Fruit fly (Drosophila melanogaster) whole organism, prepupa: ENCODE measurements around the gene ChT.

Experiments
- Blimp-1 ChIP-seq: fragments of 200-800 bp; sonication (Bioruptor generic); optimal IDR thresholded peaks from 3 replicates; lab custom pipeline; 2017; ENCODE audit warnings: missing biosample characterization, missing genetic modification characterization, mild to moderate bottlenecking, moderate library complexity, missing genetic modification reagents
- CG10631 ChIP-seq: fragments of 200-800 bp; sonication (Bioruptor generic); optimal IDR thresholded peaks from 2 replicates; lab custom pipeline; 2016; ENCODE audit warnings: missing biosample characterization, missing genetic modification characterization
- CG10669 ChIP-seq: fragments of 200-800 bp; sonication (Bioruptor generic); optimal IDR thresholded peaks from 3 replicates; lab custom pipeline; 2018; ENCODE audit warnings: missing biosample characterization, mild to moderate bottlenecking, missing genetic modification characterization, moderate library complexity
- CG11294 ChIP-seq: fragments of 200-800 bp; sonication (Bioruptor generic); IDR thresholded peaks from 2 replicates; pipeline ENCODE4 v1.3.6; 2022; ENCODE audit warnings: missing biosample characterization, missing genetic modification characterization
- CG11762 ChIP-seq: fragments of 200-800 bp; sonication (Bioruptor generic); optimal IDR thresholded peaks from 3 replicates; lab custom pipeline; 2016; ENCODE audit warnings: missing biosample characterization, missing genetic modification characterization; ENCODE audit not compliant: insufficient read depth
- CG15336 ChIP-seq: fragments of 200-800 bp; sonication (Bioruptor generic); IDR thresholded peaks from 2 replicates; pipeline ENCODE4 v1.3.6; 2022; ENCODE audit warnings: missing biosample characterization, missing genetic modification characterization
- CG16779 ChIP-seq: fragments of 200-800 bp; sonication (Bioruptor generic); optimal IDR thresholded peaks from 3 replicates; lab custom pipeline; 2017; ENCODE audit warnings: missing biosample characterization, mild to moderate bottlenecking, missing genetic modification characterization
- CG3032 ChIP-seq: fragments of 200-800 bp; optimal IDR thresholded peaks from 2 replicates; lab custom pipeline; 2019; ENCODE audit warnings: missing biosample characterization, mild to moderate bottlenecking, missing genetic modification characterization, moderate library complexity
- CG32006 ChIP-seq: fragments of 200-800 bp; sonication (Bioruptor generic); optimal IDR thresholded peaks from 3 replicates; lab custom pipeline; 2017; ENCODE audit warnings: missing biosample characterization, mild to moderate bottlenecking, missing genetic modification characterization
- CG34406 ChIP-seq: fragments of 200-800 bp; sonication (Bioruptor generic); optimal IDR thresholded peaks from 3 replicates; lab custom pipeline; 2016; ENCODE audit warnings: missing biosample characterization, missing genetic modification characterization
- CG3919 ChIP-seq: fragments of 200-800 bp; sonication (Bioruptor generic); optimal IDR thresholded peaks from 3 replicates; lab custom pipeline; 2016; ENCODE audit warnings: missing biosample characterization, missing genetic modification characterization
- CG4318 ChIP-seq: fragments of 200-800 bp; sonication (Bioruptor generic); optimal IDR thresholded peaks from 3 replicates; lab custom pipeline; 2017; ENCODE audit warnings: missing biosample characterization, mild to moderate bottlenecking, missing genetic modification characterization
- CG6276 ChIP-seq: fragments of 200-800 bp; sonication (Bioruptor generic); optimal IDR thresholded peaks from 2 replicates; lab custom pipeline; 2017; ENCODE audit warnings: missing biosample characterization, mild to moderate bottlenecking, missing genetic modification characterization
- CG6792 ChIP-seq: fragments of 200-800 bp; sonication (Bioruptor generic); optimal IDR thresholded peaks from 3 replicates; lab custom pipeline; 2016; ENCODE audit warnings: missing biosample characterization, missing genetic modification characterization
- CG6854 ChIP-seq: fragments of 200-800 bp; sonication (Bioruptor generic); optimal IDR thresholded peaks from 2 replicates; lab custom pipeline; 2017; ENCODE audit warnings: missing biosample characterization, mild to moderate bottlenecking, missing genetic modification characterization
- CG8119 ChIP-seq: fragments of 200-800 bp; sonication (Bioruptor generic); IDR thresholded peaks from 3 replicates; pipeline ENCODE4 v1.3.6; 2022; ENCODE audit warnings: missing biosample characterization, missing genetic modification characterization
- CG9139 ChIP-seq: fragments of 200-800 bp; sonication (Bioruptor generic); optimal IDR thresholded peaks from 3 replicates; lab custom pipeline; 2017; ENCODE audit warnings: missing biosample characterization, mild to moderate bottlenecking, missing genetic modification characterization
- Eip75B ChIP-seq: fragments of 200-800 bp; sonication (Bioruptor generic); optimal IDR thresholded peaks from 3 replicates; lab custom pipeline; 2016; ENCODE audit warnings: missing biosample characterization, missing genetic modification characterization
- Eip78C ChIP-seq: fragments of 200-800 bp; sonication (Bioruptor generic); peaks from one replicate; lab custom pipeline; 2016; ENCODE audit warnings: missing biosample characterization, missing genetic modification characterization
- Eip93F ChIP-seq: fragments of 200-800 bp; sonication (Bioruptor generic); optimal IDR thresholded peaks from 2 replicates; lab custom pipeline; 2016; ENCODE audit warnings: missing biosample characterization, mild to moderate bottlenecking, missing genetic modification characterization
- Hr38 ChIP-seq: sonication (Bioruptor generic); optimal IDR thresholded peaks from 2 replicates; lab custom pipeline; 2016; ENCODE audit warnings: missing biosample characterization, missing genetic modification characterization
- Hr4 ChIP-seq: fragments of 200-800 bp; sonication (Bioruptor generic); optimal IDR thresholded peaks from 3 replicates; lab custom pipeline; 2016; ENCODE audit warnings: missing biosample characterization, missing genetic modification characterization
- Lpt ChIP-seq: fragments of 200-800 bp; sonication (Bioruptor generic); optimal IDR thresholded peaks from 3 replicates; lab custom pipeline; 2016; ENCODE audit warnings: missing biosample characterization, missing genetic modification characterization
- Met ChIP-seq: fragments of 200-800 bp; sonication (Bioruptor generic); optimal IDR thresholded peaks from 3 replicates; lab custom pipeline; 2016; ENCODE audit warnings: missing biosample characterization, missing genetic modification characterization
- OdsH ChIP-seq: fragments of 200-800 bp; sonication (Bioruptor generic); optimal IDR thresholded peaks from 3 replicates; lab custom pipeline; 2016; ENCODE audit warnings: missing biosample characterization, missing genetic modification characterization
- Smox ChIP-seq: fragments of 200-800 bp; sonication (Bioruptor generic); optimal IDR thresholded peaks from 3 replicates; lab custom pipeline; 2016; ENCODE audit warnings: missing biosample characterization, missing genetic modification characterization
- Sox102F ChIP-seq: fragments of 200-800 bp; sonication (Bioruptor generic); optimal IDR thresholded peaks from 2 replicates; lab custom pipeline; 2016; ENCODE audit warnings: missing biosample characterization, mild to moderate bottlenecking, missing genetic modification characterization
- Sox14 ChIP-seq: fragments of 200-800 bp; sonication (Bioruptor generic); optimal IDR thresholded peaks from 3 replicates; lab custom pipeline; 2016; ENCODE audit warnings: missing biosample characterization, missing genetic modification characterization
- achi ChIP-seq: fragments of 200-800 bp; sonication (Bioruptor generic); optimal IDR thresholded peaks from 3 replicates; lab custom pipeline; 2016; ENCODE audit warnings: missing biosample characterization, missing genetic modification characterization
- acj6 ChIP-seq: fragments of 200-800 bp; sonication (Bioruptor generic); optimal IDR thresholded peaks from 3 replicates; lab custom pipeline; 2016; ENCODE audit warnings: missing biosample characterization, missing genetic modification characterization
- dac ChIP-seq: fragments of 200-800 bp; sonication (Bioruptor generic); optimal IDR thresholded peaks from 2 replicates; lab custom pipeline; 2017; ENCODE audit warnings: missing biosample characterization, mild to moderate bottlenecking, missing genetic modification characterization
- dsx ChIP-seq: fragments of 200-800 bp; optimal IDR thresholded peaks from 3 replicates; lab custom pipeline; 2019; ENCODE audit warnings: missing biosample characterization, mild to moderate bottlenecking, missing genetic modification characterization, moderate library complexity; ENCODE audit not compliant: poor library complexity, severe bottlenecking
- eg ChIP-seq: fragments of 200-800 bp; sonication (Bioruptor generic); IDR thresholded peaks from 3 replicates; pipeline ENCODE4 v1.3.6; 2022; ENCODE audit warnings: missing biosample characterization, missing genetic modification characterization
- esn ChIP-seq: fragments of 200-800 bp; sonication (Bioruptor generic); optimal IDR thresholded peaks from 2 replicates; lab custom pipeline; 2016; ENCODE audit warnings: missing biosample characterization, mild to moderate bottlenecking, missing genetic modification characterization, moderate library complexity
- fd85E ChIP-seq: fragments of 200-800 bp; sonication (Bioruptor generic); optimal IDR thresholded peaks from 3 replicates; lab custom pipeline; 2016; ENCODE audit warnings: missing biosample characterization, missing genetic modification characterization
- fkh ChIP-seq: fragments of 200-800 bp; sonication (Bioruptor generic); optimal IDR thresholded peaks from 3 replicates; lab custom pipeline; 2017; ENCODE audit warnings: missing biosample characterization, mild to moderate bottlenecking, missing genetic modification characterization, moderate library complexity
- lz ChIP-seq: fragments of 200-800 bp; sonication (Bioruptor generic); optimal IDR thresholded peaks from 3 replicates; lab custom pipeline; 2016; ENCODE audit warnings: missing biosample characterization, missing genetic modification characterization
- net ChIP-seq: fragments of 200-800 bp; sonication (Bioruptor generic); optimal IDR thresholded peaks from 3 replicates; lab custom pipeline; 2016; ENCODE audit warnings: missing biosample characterization, missing genetic modification characterization
- pdm3 ChIP-seq: fragments of 200-800 bp; sonication (Bioruptor generic); optimal IDR thresholded peaks from 3 replicates; lab custom pipeline; 2016; ENCODE audit warnings: missing biosample characterization, missing genetic modification characterization
- salr ChIP-seq, 2 experiments: fragments of 200-800 bp; sonication (Bioruptor generic); optimal IDR thresholded peaks; 3 replicates each; lab custom pipeline; 2016 to 2018; ENCODE audit warnings: missing biosample characterization in 2 of 2, missing genetic modification characterization in 2 of 2, mild to moderate bottlenecking in 1 of 2
- spab ChIP-seq: fragments of 200-800 bp; sonication (Bioruptor generic); optimal IDR thresholded peaks from 2 replicates; lab custom pipeline; 2017; ENCODE audit warnings: missing biosample characterization, mild to moderate bottlenecking, missing genetic modification characterization, missing genetic modification reagents
- ss ChIP-seq, 2 experiments: fragments of 200-800 bp; sonication (Bioruptor generic); optimal IDR thresholded peaks; 2 replicates in 1 of 2; 3 replicates in 1 of 2; lab custom pipeline; 2017 to 2018; ENCODE audit warnings: mild to moderate bottlenecking in 2 of 2, missing biosample characterization in 2 of 2, missing genetic modification characterization in 2 of 2, moderate library complexity in 1 of 2
- svp ChIP-seq: fragments of 200-800 bp; sonication (Bioruptor generic); peaks from one replicate; lab custom pipeline; 2016; ENCODE audit warnings: missing biosample characterization, missing genetic modification characterization
- topi ChIP-seq: fragments of 200-800 bp; sonication (Bioruptor generic); optimal IDR thresholded peaks from 3 replicates; lab custom pipeline; 2016; ENCODE audit warnings: missing biosample characterization, missing genetic modification characterization
- vri ChIP-seq: fragments of 200-800 bp; sonication (Bioruptor generic); optimal IDR thresholded peaks from 3 replicates; lab custom pipeline; 2016; ENCODE audit warnings: missing biosample characterization, mild to moderate bottlenecking, missing genetic modification characterization

The ChT gene

DNA sequence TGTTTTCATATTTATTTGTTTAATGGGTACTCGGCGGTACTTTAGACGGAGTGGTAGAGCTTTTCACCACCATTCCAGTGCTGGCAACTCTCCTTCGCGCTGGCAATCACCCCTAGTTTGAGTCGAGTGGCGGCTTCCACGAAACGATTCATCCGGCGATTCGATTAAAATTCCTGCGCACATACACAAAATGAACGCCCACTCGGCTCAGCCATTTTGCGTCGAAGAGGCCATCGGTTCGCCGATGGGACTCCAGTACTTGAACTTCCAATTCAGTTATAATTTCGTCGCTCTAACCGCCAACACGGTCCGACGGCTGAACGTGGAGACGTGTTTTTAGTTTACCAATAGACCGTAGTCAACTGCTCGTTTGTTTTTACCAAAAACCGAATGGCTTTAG lies at the start of gene ChT, which contains the start of gene CG46318:
ChT (plus strand) TSS at position 273 of the 400 bp plus-strand sequence.
CG46318 (plus strand) TSS at position 273 of the 400 bp plus-strand sequence.
- no peak for TF ChIP-seq Eip75B
- no peak for TF ChIP-seq topi (GFP tag; lab: Kevin White, UChicago)

DNA sequence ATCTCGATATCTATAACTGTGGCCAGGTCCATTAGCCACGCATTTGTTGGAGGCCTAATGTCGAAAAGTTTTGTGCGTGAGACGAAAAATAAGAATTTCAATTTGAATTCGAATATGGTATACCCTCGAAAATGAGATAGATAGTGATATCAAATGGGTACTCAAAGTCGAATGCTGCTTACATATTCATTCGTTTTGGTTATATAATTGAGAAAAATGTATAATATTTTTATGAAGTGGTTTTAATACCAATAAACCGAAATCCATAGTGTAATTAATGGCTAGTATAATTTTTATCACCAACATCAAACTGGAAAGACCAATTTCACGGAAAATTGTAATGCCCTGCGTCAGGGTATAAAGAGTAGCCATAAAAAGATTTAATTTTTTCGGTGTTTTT lies 47.3 kb upstream of the ChT start:
- peak; percentile 24 for TF ChIP-seq net
- TF ChIP-seq Blimp-1: no peak
- peak; percentile 18 for TF ChIP-seq CG4318 (GFP tag; lab: Kevin White, UChicago)
- peak; percentile 61 for TF ChIP-seq CG6276 (GFP tag; lab: Kevin White, UChicago)
- 0 out of 3 replicates have a peak, but pooled peaks have one; percentile 47 for TF ChIP-seq eg (GFP tag; lab: Robert Waterston, UW)
- no peak for TF ChIP-seq lz (GFP tag; lab: Kevin White, UChicago)
- 0 out of 2 replicates have a peak, but pooled peaks have one; percentile 57 for TF ChIP-seq CG15336 (GFP tag; lab: Robert Waterston, UW)
- peak; percentile 9 for TF ChIP-seq Met (GFP tag; lab: Kevin White, UChicago)
- peak; percentile 52 for TF ChIP-seq Hr4 (GFP tag; lab: Kevin White, UChicago)
- TF ChIP-seq Eip78C: peak; percentile 60
- peak; percentile 60; the same call in 2 of the 3 replicates for TF ChIP-seq CG8119 (GFP tag; lab: Robert Waterston, UW)
- TF ChIP-seq OdsH: peak; percentile 18
- 0 out of 2 replicates have a peak, but pooled peaks have one; percentile 23 for TF ChIP-seq CG11294
- TF ChIP-seq CG32006: peak; percentile 33
- TF ChIP-seq CG34406 (GFP tag; lab: Kevin White, UChicago): no peak
- TF ChIP-seq dsx: no peak
- TF ChIP-seq achi (GFP tag; lab: Kevin White, UChicago): no peak
- peak; percentile 8 for TF ChIP-seq Sox102F (GFP tag; lab: Kevin White, UChicago)

DNA sequence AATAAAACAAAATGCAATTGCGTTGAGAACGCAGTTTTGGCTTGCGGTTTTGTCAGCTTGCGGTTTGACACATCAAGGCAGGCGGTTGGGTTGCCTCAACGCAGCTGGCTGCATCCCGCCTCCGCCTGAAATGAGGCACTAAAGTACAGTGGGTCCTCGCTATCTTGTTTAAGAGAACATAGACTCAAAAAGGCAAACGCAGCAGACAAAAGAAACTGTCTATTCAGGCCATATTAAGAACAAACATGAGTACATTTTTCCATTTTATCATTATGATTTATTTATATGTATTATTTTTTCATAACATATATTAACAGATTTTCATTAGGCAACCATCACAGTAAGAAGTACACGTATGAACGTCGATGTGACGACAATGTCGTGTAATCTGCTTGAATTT lies 40.7 kb upstream of the ChT start:
- TF ChIP-seq spab (GFP tag; lab: Kevin White, UChicago) (no peak), fkh (GFP tag; lab: Kevin White, UChicago) (no peak), OdsH (peak; percentile 13), Smox (GFP tag; lab: Kevin White, UChicago) (no peak), achi (GFP tag; lab: Kevin White, UChicago) (peak; percentile 27), Blimp-1 (no peak), Met (GFP tag; lab: Kevin White, UChicago) (no peak), Eip93F (no peak), Hr38 (GFP tag; lab: Kevin White, UChicago) (no peak), CG10669 (no peak), esn (GFP tag; lab: Kevin White, UChicago) (peak; percentile 4), CG6854 (GFP tag; lab: Kevin White, UChicago) (no peak), CG6276 (GFP tag; lab: Kevin White, UChicago) (peak; percentile 12), Sox102F (GFP tag; lab: Kevin White, UChicago) (no peak), CG10631 (GFP tag; lab: Kevin White, UChicago) (no peak), salr (GFP tag; optimal IDR thresholded peaks at IDR 0.05; lab: Kevin White, UChicago) (no peak), lz (GFP tag; lab: Kevin White, UChicago) (no peak), CG9139 (no peak), net (no peak), svp (GFP tag; lab: Kevin White, UChicago) (no peak), dac (GFP tag; lab: Kevin White, UChicago) (no peak), CG8119 (GFP tag; lab: Robert Waterston, UW) (peak; percentile 33; the same call in 1 of the 3 replicates), Hr4 (GFP tag; lab: Kevin White, UChicago) (peak; percentile 19), fd85E (no peak), Eip78C (peak; percentile 56), acj6 (GFP tag; lab: Kevin White, UChicago) (no peak), ss (GFP tag; optimal IDR thresholded peaks at IDR 0.05; lab: Kevin White, UChicago) (peak in 1 of 2 experiments; percentile 13), pdm3 (no peak), CG11762 (GFP tag; lab: Kevin White, UChicago) (no peak), CG16779 (tag; lab: Kevin White, UChicago) (no peak), CG4318 (GFP tag; lab: Kevin White, UChicago) (no peak), Lpt (GFP tag; lab: Kevin White, UChicago) (no peak), CG34406 (GFP tag; lab: Kevin White, UChicago) (no peak), CG11294 (peak; percentile 40; the same call in 1 of the 2 replicates), vri (GFP tag; lab: Kevin White, UChicago) (no peak), Sox14 (no peak), CG6792 (GFP tag; lab: Kevin White, UChicago) (peak; percentile 13), CG15336 (GFP tag; lab: Robert Waterston, UW) (peak; percentile 60), Eip75B (no peak), CG3032 (tag; lab: Kevin White, UChicago) (peak; percentile 6), CG3919 (GFP tag; lab: Kevin White, UChicago) (peak; percentile 27)
